Worm (Caenorhabditis elegans) whole organism, L2 larva: ENCODE results near the gene R11.4.

Experiments used
- C34F6.9 ChIP-seq: fragments of 150-350 bp; optimal IDR thresholded peaks from 2 replicates; lab custom pipeline; 2014; ENCODE audit warnings: missing biosample characterization, missing genetic modification characterization
- F13H6.1 ChIP-seq: sonication (generic microtip); optimal IDR thresholded peaks from 2 replicates; lab custom pipeline; 2016; ENCODE audit warnings: missing genetic modification characterization, missing compliant biosample characterization
- Y55F3AM.14 ChIP-seq: fragments of 200-800 bp; sonication (Bioruptor generic); optimal IDR thresholded peaks from 2 replicates; lab custom pipeline; 2018; ENCODE audit warnings: mild to moderate bottlenecking, missing genetic modification characterization, missing compliant biosample characterization
- ZK546.5 ChIP-seq: sonication (generic microtip); optimal IDR thresholded peaks from 2 replicates; lab custom pipeline; 2017; ENCODE audit warnings: missing biosample characterization, missing genetic modification characterization
- alr-1 ChIP-seq: fragments of 150-350 bp; optimal IDR thresholded peaks from 2 replicates; lab custom pipeline; 2014; ENCODE audit warnings: missing biosample characterization, missing genetic modification characterization
- aly-2 ChIP-seq: fragments of 150-350 bp; optimal IDR thresholded peaks from 2 replicates; lab custom pipeline; 2014; ENCODE audit warnings: missing biosample characterization, missing genetic modification characterization
- ama-1 ChIP-seq: fragments of 150-350 bp; optimal IDR thresholded peaks from 2 replicates; lab custom pipeline; 2018; ENCODE audit warnings: inconsistent platforms
- ceh-16 ChIP-seq: fragments of 150-350 bp; optimal IDR thresholded peaks from 2 replicates; lab custom pipeline; 2014; ENCODE audit warnings: missing biosample characterization, missing genetic modification characterization
- ceh-82 ChIP-seq: fragments of 150-350 bp; optimal IDR thresholded peaks from 2 replicates; lab custom pipeline; 2014; ENCODE audit warnings: missing biosample characterization, missing genetic modification characterization
- crh-2 ChIP-seq: sonication (generic microtip); optimal IDR thresholded peaks from 2 replicates; lab custom pipeline; 2017; ENCODE audit warnings: missing biosample characterization, missing genetic modification characterization
- egl-27 ChIP-seq: sonication (generic microtip); optimal IDR thresholded peaks from 3 replicates; lab custom pipeline; 2017; ENCODE audit warnings: missing biosample characterization, missing genetic modification reagents, missing genetic modification characterization
- elt-1 ChIP-seq: fragments of 150-350 bp; optimal IDR thresholded peaks from 2 replicates; lab custom pipeline; 2014; ENCODE audit warnings: missing biosample characterization, missing genetic modification characterization
- elt-3 ChIP-seq: sonication (generic microtip); optimal IDR thresholded peaks from 2 replicates; lab custom pipeline; 2017; ENCODE audit warnings: missing biosample characterization, missing genetic modification characterization
- fos-1 ChIP-seq: fragments of 150-350 bp; optimal IDR thresholded peaks from 2 replicates; lab custom pipeline; 2014; ENCODE audit warnings: missing biosample characterization, missing genetic modification characterization
- gmeb-1 ChIP-seq: fragments of 150-350 bp; optimal IDR thresholded peaks from 2 replicates; lab custom pipeline; 2014; ENCODE audit warnings: missing biosample characterization, missing genetic modification characterization
- lin-11 ChIP-seq: fragments of 150-350 bp; sonication (generic microtip); optimal IDR thresholded peaks from 2 replicates; lab custom pipeline; 2014; ENCODE audit warnings: missing biosample characterization, missing genetic modification characterization, inconsistent platforms, mixed read lengths
- lin-39 ChIP-seq: fragments of 150-350 bp; optimal IDR thresholded peaks from 2 replicates; lab custom pipeline; 2014; ENCODE audit warnings: missing biosample characterization, missing genetic modification reagents, missing genetic modification characterization
- mab-5 ChIP-seq: fragments of 150-350 bp; optimal IDR thresholded peaks from 2 replicates; lab custom pipeline; 2014; ENCODE audit warnings: missing biosample characterization, missing genetic modification characterization
- mbf-1 ChIP-seq: sonication (generic microtip); optimal IDR thresholded peaks from 2 replicates; lab custom pipeline; 2017; ENCODE audit warnings: missing biosample characterization, missing genetic modification characterization
- mdl-1 ChIP-seq, 2 experiments: fragments of 150-350 bp in 1 of 2; sonication (generic microtip) in 1 of 2; optimal IDR thresholded peaks; 2 replicates each; lab custom pipeline; 2017; ENCODE audit warnings: missing biosample characterization in 2 of 2, missing genetic modification characterization in 2 of 2
- nhr-10 ChIP-seq: sonication (generic microtip); optimal IDR thresholded peaks from 2 replicates; lab custom pipeline; 2017; ENCODE audit warnings: missing biosample characterization, missing genetic modification characterization
- nhr-11 ChIP-seq: fragments of 150-350 bp; optimal IDR thresholded peaks from 2 replicates; lab custom pipeline; 2014; ENCODE audit warnings: missing biosample characterization, missing genetic modification characterization
- nhr-12 ChIP-seq: fragments of 150-350 bp; optimal IDR thresholded peaks from 2 replicates; lab custom pipeline; 2014; ENCODE audit warnings: missing biosample characterization, missing genetic modification characterization
- nhr-129 ChIP-seq: fragments of 150-350 bp; optimal IDR thresholded peaks from 2 replicates; lab custom pipeline; 2014; ENCODE audit warnings: missing biosample characterization, missing genetic modification characterization
- nhr-21 ChIP-seq: fragments of 150-350 bp; optimal IDR thresholded peaks from 2 replicates; lab custom pipeline; 2014; ENCODE audit warnings: missing biosample characterization, missing genetic modification characterization
- nhr-23 ChIP-seq: fragments of 150-350 bp; optimal IDR thresholded peaks from 2 replicates; lab custom pipeline; 2014; ENCODE audit warnings: missing biosample characterization, missing genetic modification reagents, missing genetic modification characterization
- nhr-237 ChIP-seq: fragments of 150-350 bp; optimal IDR thresholded peaks from 2 replicates; lab custom pipeline; 2014; ENCODE audit warnings: missing biosample characterization, missing genetic modification characterization
- nhr-25 ChIP-seq: fragments of 150-350 bp; sonication (generic microtip); optimal IDR thresholded peaks from 3 replicates; lab custom pipeline; 2014; ENCODE audit warnings: missing biosample characterization, missing genetic modification characterization
- nhr-6 ChIP-seq: fragments of 150-350 bp; optimal IDR thresholded peaks from 2 replicates; lab custom pipeline; 2014; ENCODE audit warnings: missing biosample characterization, missing genetic modification characterization
- nhr-77 ChIP-seq: fragments of 150-350 bp; optimal IDR thresholded peaks from 2 replicates; lab custom pipeline; 2014; ENCODE audit warnings: missing biosample characterization, missing genetic modification characterization
- peb-1 ChIP-seq: fragments of 150-350 bp; optimal IDR thresholded peaks from 2 replicates; lab custom pipeline; 2014; ENCODE audit warnings: missing biosample characterization, missing genetic modification characterization
- sem-4 ChIP-seq: fragments of 150-350 bp; optimal IDR thresholded peaks from 2 replicates; lab custom pipeline; 2014; ENCODE audit warnings: missing biosample characterization, missing genetic modification reagents, missing genetic modification characterization
- skn-1 ChIP-seq: sonication (generic microtip); optimal IDR thresholded peaks from 2 replicates; lab custom pipeline; 2017; ENCODE audit warnings: missing biosample characterization, missing genetic modification characterization
- sma-3 ChIP-seq: sonication (generic microtip); optimal IDR thresholded peaks from 2 replicates; lab custom pipeline; 2016; ENCODE audit warnings: missing genetic modification reagents, missing genetic modification characterization, missing compliant biosample characterization
- sma-9 ChIP-seq, 2 experiments: fragments of 150-350 bp in 1 of 2; sonication (generic microtip) in 1 of 2; optimal IDR thresholded peaks; 2 replicates each; lab custom pipeline; 2014 to 2016; ENCODE audit warnings: missing genetic modification characterization in 2 of 2, mild to moderate bottlenecking in 1 of 2, missing biosample characterization in 1 of 2, missing compliant biosample characterization in 1 of 2, missing genetic modification reagents in 1 of 2, moderate library complexity in 1 of 2
- snpc-4 ChIP-seq: fragments of 150-350 bp; optimal IDR thresholded peaks from 2 replicates; lab custom pipeline; 2014; ENCODE audit warnings: missing biosample characterization, missing genetic modification characterization
- unc-62 ChIP-seq: fragments of 150-350 bp; optimal IDR thresholded peaks from 2 replicates; lab custom pipeline; 2014; ENCODE audit warnings: missing biosample characterization, missing genetic modification reagents, missing genetic modification characterization
- zag-1 ChIP-seq: fragments of 150-350 bp; optimal IDR thresholded peaks from 2 replicates; lab custom pipeline; 2014; ENCODE audit warnings: missing biosample characterization, missing genetic modification characterization
- ztf-1 ChIP-seq: fragments of 200-800 bp; sonication (Bioruptor generic); conservative IDR thresholded peaks from 2 replicates; pipeline ENCODE4 v1.3.6; 2022; ENCODE audit warnings: missing genetic modification characterization, missing compliant biosample characterization
- ztf-4 ChIP-seq: fragments of 150-350 bp; optimal IDR thresholded peaks from 2 replicates; lab custom pipeline; 2014; ENCODE audit warnings: missing biosample characterization, missing genetic modification characterization

Gene R11.4

ce11 chrX:16210518-16210917, at the start of gene R11.4:
R11.4 (minus strand) TSS chrX:16210618.
- TF ChIP-seq aly-2 (tag; lab: Kevin White, UChicago) = no peak
- TF ChIP-seq nhr-11 (tag; lab: Kevin White, UChicago) = no peak
- no peak for TF ChIP-seq C34F6.9 (tag; lab: Kevin White, UChicago)
- no peak for TF ChIP-seq nhr-21 (tag; lab: Kevin White, UChicago)
- TF ChIP-seq nhr-23 = no peak
- TF ChIP-seq unc-62 = no peak
- no peak for TF ChIP-seq mdl-1 (tag; optimal IDR thresholded peaks at IDR 0.05; lab: Kevin White, UChicago)
- no peak for TF ChIP-seq mbf-1 (tag; lab: Kevin White, UChicago)
- TF ChIP-seq egl-27 (tag; lab: Kevin White, UChicago) = no peak

ce11 chrX:16260077-16260476, 49.7 kb upstream of the R11.4 start:
- peak; percentile 14 for TF ChIP-seq crh-2
- no peak for TF ChIP-seq egl-27 (tag; lab: Kevin White, UChicago)
- no peak for TF ChIP-seq elt-1
- peak; percentile 71 for TF ChIP-seq fos-1 (tag; lab: Kevin White, UChicago)
- peak; percentile 7 for TF ChIP-seq skn-1 (tag; lab: Kevin White, UChicago)
- TF ChIP-seq ZK546.5 (tag; lab: Kevin White, UChicago) = no peak
- no peak for TF ChIP-seq snpc-4
- TF ChIP-seq mbf-1 (tag; lab: Kevin White, UChicago) = no peak
- TF ChIP-seq nhr-237 (tag; lab: Kevin White, UChicago) = no peak
- no peak for TF ChIP-seq sma-3 (GFP tag; lab: Kevin White, UChicago)

ce11 chrX:16258503-16258902, 48.1 kb upstream of the R11.4 start:
- TF ChIP-seq C34F6.9 (tag; lab: Kevin White, UChicago) (no peak), ceh-82 (tag; lab: Kevin White, UChicago) (no peak), unc-62 (no peak), nhr-77 (tag; lab: Kevin White, UChicago) (no peak), egl-27 (tag; lab: Kevin White, UChicago) (no peak), sem-4 (tag; lab: Kevin White, UChicago) (no peak), gmeb-1 (tag; lab: Kevin White, UChicago) (no peak), mab-5 (tag; lab: Kevin White, UChicago) (no peak), lin-39 (tag; lab: Kevin White, UChicago) (no peak), nhr-129 (tag; lab: Kevin White, UChicago) (no peak), skn-1 (tag; lab: Kevin White, UChicago) (no peak), lin-11 (no peak), F13H6.1 (tag; lab: Kevin White, UChicago) (no peak), ztf-1 (GFP tag; lab: Robert Waterston, UW) (no peak), ceh-16 (tag; lab: Kevin White, UChicago) (no peak), crh-2 (no peak), Y55F3AM.14 (GFP tag; lab: Kevin White, UChicago) (no peak), peb-1 (tag; lab: Kevin White, UChicago) (no peak)

ce11 chrX:16250679-16251078, 40.3 kb upstream of the R11.4 start, which contains the start of gene W10G6.6:
W10G6.6 (minus strand) TSS chrX:16250779.
- TF ChIP-seq C34F6.9 (tag; lab: Kevin White, UChicago) (no peak), alr-1 (tag; lab: Kevin White, UChicago) (no peak), snpc-4 (no peak), nhr-23 (no peak), ztf-4 (tag; lab: Kevin White, UChicago) (no peak)

ce11 chrX:16244764-16245244, 34.4 kb upstream of the R11.4 start, which contains the start of gene W10G6.1:
W10G6.1 (plus strand) TSS chrX:16245194.
- no peak for TF ChIP-seq nhr-129 (tag; lab: Kevin White, UChicago)
- no peak for TF ChIP-seq nhr-6 (tag; lab: Kevin White, UChicago)
- TF ChIP-seq sma-9 (GFP tag; optimal IDR thresholded peaks at IDR 0.05; lab: Kevin White, UChicago) = no peak
- no peak for TF ChIP-seq sma-9 (tag; optimal IDR thresholded peaks at IDR 0.05; lab: Kevin White, UChicago)
- TF ChIP-seq zag-1 (tag; lab: Kevin White, UChicago) = no peak
- no peak for TF ChIP-seq F13H6.1 (tag; lab: Kevin White, UChicago)
- no peak for TF ChIP-seq unc-62
- no peak for TF ChIP-seq elt-3 (tag; lab: Kevin White, UChicago)
- TF ChIP-seq nhr-25 (tag; lab: Kevin White, UChicago) = no peak
- TF ChIP-seq ama-1 = no peak
- TF ChIP-seq nhr-10 (tag; lab: Kevin White, UChicago) = no peak
- no peak for TF ChIP-seq nhr-12 (tag; lab: Kevin White, UChicago)
- no peak for TF ChIP-seq ceh-16 (tag; lab: Kevin White, UChicago)
- TF ChIP-seq ztf-4 (tag; lab: Kevin White, UChicago) = no peak
